Worm (Caenorhabditis elegans) whole organism, L4 larva: ENCODE results near the gene mlc-5.
A peak's percentile ranks its signal among the peaks of the same experiment; 100 is the strongest.

Experiments
- D1046.2 ChIP-seq: fragments of 200-800 bp; sonication (Bioruptor generic); IDR thresholded peaks from 2 replicates; pipeline ENCODE4 v1.3.6; 2022; ENCODE audit warnings: missing genetic modification characterization, missing compliant biosample characterization
- F10B5.3 ChIP-seq: sonication (generic microtip); optimal IDR thresholded peaks from 2 replicates; lab custom pipeline; 2016; ENCODE audit warnings: mild to moderate bottlenecking, missing genetic modification characterization, missing compliant biosample characterization
- F44E2.7 ChIP-seq: fragments of 200-800 bp; sonication (Bioruptor generic); IDR thresholded peaks from 2 replicates; pipeline ENCODE4 v2.1.2; 2022; ENCODE audit warnings: missing genetic modification characterization, missing compliant biosample characterization
- T26A8.4 ChIP-seq: fragments of 200-800 bp; sonication (Bioruptor generic); IDR thresholded peaks from 2 replicates; pipeline ENCODE4 v1.3.6; 2022; ENCODE audit warnings: missing genetic modification characterization, missing compliant biosample characterization
- Y105C5A.15 ChIP-seq: fragments of 200-800 bp; sonication (Bioruptor generic); IDR thresholded peaks from 2 replicates; pipeline ENCODE4 v1.3.6; 2022; ENCODE audit warnings: missing genetic modification characterization, missing compliant biosample characterization
- Y48G9A.11 ChIP-seq: fragments of 200-800 bp; sonication (Bioruptor generic); IDR thresholded peaks from 2 replicates; pipeline ENCODE4 v1.3.6; 2022; ENCODE audit warnings: missing genetic modification reagents, missing genetic modification characterization, missing compliant biosample characterization
- ZK337.2 ChIP-seq: fragments of 200-800 bp; sonication (Bioruptor generic); IDR thresholded peaks from 2 replicates; pipeline ENCODE4 v1.3.6; 2022; ENCODE audit warnings: missing genetic modification reagents, missing genetic modification characterization, missing compliant biosample characterization
- aly-2 ChIP-seq: sonication (generic microtip); optimal IDR thresholded peaks from 2 replicates; lab custom pipeline; 2018; ENCODE audit warnings: missing biosample characterization, missing genetic modification characterization
- ama-1 ChIP-seq: fragments of 150-350 bp; optimal IDR thresholded peaks from 2 replicates; lab custom pipeline; 2014; ENCODE audit warnings: inconsistent platforms, mixed read lengths
- arid-1 ChIP-seq: fragments of 200-800 bp; sonication (Bioruptor generic); conservative IDR thresholded peaks from 2 replicates; pipeline ENCODE4 v1.3.6; 2022; ENCODE audit warnings: missing genetic modification reagents, missing genetic modification characterization, missing compliant biosample characterization
- attf-4 ChIP-seq: sonication (generic microtip); optimal IDR thresholded peaks from 3 replicates; lab custom pipeline; 2017; ENCODE audit warnings: missing biosample characterization, missing genetic modification characterization
- ceh-20 ChIP-seq: fragments of 200-800 bp; sonication (Bioruptor generic); IDR thresholded peaks from 2 replicates; pipeline ENCODE4 v1.3.6; 2022; ENCODE audit warnings: missing genetic modification reagents, missing genetic modification characterization, missing compliant biosample characterization
- ceh-32 ChIP-seq: sonication (generic microtip); optimal IDR thresholded peaks from 2 replicates; lab custom pipeline; 2016; ENCODE audit warnings: mild to moderate bottlenecking, missing genetic modification characterization, missing compliant biosample characterization; ENCODE audit not compliant: poor library complexity
- cey-2 ChIP-seq: sonication (generic microtip); optimal IDR thresholded peaks from 3 replicates; lab custom pipeline; 2017; ENCODE audit warnings: missing genetic modification characterization, mild to moderate bottlenecking, missing compliant biosample characterization, antibody characterized with exemption, borderline replicate concordance; ENCODE audit not compliant: insufficient read depth
- daf-12 ChIP-seq: fragments of 150-350 bp; optimal IDR thresholded peaks from 2 replicates; lab custom pipeline; 2014; ENCODE audit warnings: missing biosample characterization, missing genetic modification reagents, missing genetic modification characterization
- daf-19 ChIP-seq: fragments of 200-800 bp; sonication (Bioruptor generic); conservative IDR thresholded peaks from 2 replicates; pipeline ENCODE4 v1.3.6; 2022; ENCODE audit warnings: missing genetic modification characterization, missing compliant biosample characterization
- dmd-6 ChIP-seq: fragments of 200-800 bp; sonication (Bioruptor generic); IDR thresholded peaks from 2 replicates; pipeline ENCODE4 v1.3.6; 2022; ENCODE audit warnings: missing genetic modification reagents, missing genetic modification characterization, missing compliant biosample characterization
- dpl-1 ChIP-seq: fragments of 150-350 bp; optimal IDR thresholded peaks from 2 replicates; lab custom pipeline; 2014; ENCODE audit warnings: missing biosample characterization, missing genetic modification reagents, missing genetic modification characterization
- egl-27 ChIP-seq: sonication (generic microtip); optimal IDR thresholded peaks from 3 replicates; lab custom pipeline; 2017; ENCODE audit warnings: missing biosample characterization, missing genetic modification reagents, missing genetic modification characterization
- egl-43 ChIP-seq: fragments of 200-800 bp; sonication (Bioruptor generic); IDR thresholded peaks from 2 replicates; pipeline ENCODE4 v1.3.6; 2022; ENCODE audit warnings: missing genetic modification reagents, missing genetic modification characterization, missing compliant biosample characterization
- gei-8 ChIP-seq: fragments of 200-800 bp; sonication (Bioruptor generic); optimal IDR thresholded peaks from 2 replicates; lab custom pipeline; 2018; ENCODE audit warnings: mild to moderate bottlenecking, missing genetic modification characterization, missing compliant biosample characterization
- hif-1 ChIP-seq, 2 experiments: sonication (generic microtip); optimal IDR thresholded peaks; 2 replicates each; lab custom pipeline; 2016 to 2017; ENCODE audit warnings: missing compliant biosample characterization in 2 of 2, missing genetic modification characterization in 2 of 2, missing genetic modification reagents in 2 of 2, missing genotype in 2 of 2, mild to moderate bottlenecking in 1 of 2
- jun-1 ChIP-seq: fragments of 150-350 bp; optimal IDR thresholded peaks from 2 replicates; lab custom pipeline; 2014; ENCODE audit warnings: missing biosample characterization, missing genetic modification reagents, missing genetic modification characterization
- lin-13 ChIP-seq: fragments of 150-350 bp; optimal IDR thresholded peaks from 2 replicates; lab custom pipeline; 2014; ENCODE audit warnings: missing biosample characterization, missing genetic modification reagents, missing genetic modification characterization
- lin-29 ChIP-seq: fragments of 200-800 bp; sonication (Bioruptor generic); IDR thresholded peaks from 2 replicates; pipeline ENCODE4 v1.3.6; 2022; ENCODE audit warnings: missing genetic modification reagents, missing genetic modification characterization, missing compliant biosample characterization
- lir-3 ChIP-seq: sonication (generic microtip); optimal IDR thresholded peaks from 2 replicates; lab custom pipeline; 2016; ENCODE audit warnings: mild to moderate bottlenecking, missing genetic modification characterization, missing compliant biosample characterization
- madf-5 ChIP-seq, 2 experiments: fragments of 200-800 bp; sonication (Bioruptor generic); IDR thresholded peaks; 2 replicates each; pipeline ENCODE4 v1.3.6; 2022; ENCODE audit warnings: missing compliant biosample characterization in 2 of 2, missing genetic modification characterization in 2 of 2
- madf-9 ChIP-seq: fragments of 200-800 bp; sonication (Bioruptor generic); conservative IDR thresholded peaks from 2 replicates; pipeline ENCODE4 v1.3.6; 2022; ENCODE audit warnings: missing genetic modification reagents, missing genetic modification characterization, missing compliant biosample characterization
- mdt-29 ChIP-seq: fragments of 200-800 bp; sonication (Bioruptor generic); IDR thresholded peaks from 2 replicates; pipeline ENCODE4 v1.3.6; 2022; ENCODE audit warnings: missing genetic modification reagents, missing genetic modification characterization, missing compliant biosample characterization
- mep-1 ChIP-seq: fragments of 150-350 bp; sonication (generic microtip); optimal IDR thresholded peaks from 3 replicates; lab custom pipeline; 2014; ENCODE audit warnings: missing biosample characterization, missing genetic modification characterization
- mxl-3 ChIP-seq: fragments of 200-800 bp; sonication (Bioruptor generic); optimal IDR thresholded peaks from 2 replicates; lab custom pipeline; 2018; ENCODE audit warnings: mild to moderate bottlenecking, missing genetic modification characterization, missing compliant biosample characterization
- nhr-11 ChIP-seq: fragments of 150-350 bp; optimal IDR thresholded peaks from 2 replicates; lab custom pipeline; 2014; ENCODE audit warnings: missing biosample characterization, missing genetic modification characterization
- nhr-111 ChIP-seq: fragments of 200-800 bp; sonication (Bioruptor generic); optimal IDR thresholded peaks from 2 replicates; lab custom pipeline; 2018; ENCODE audit warnings: mild to moderate bottlenecking, missing genetic modification characterization, missing compliant biosample characterization
- nhr-25 ChIP-seq: sonication (generic microtip); optimal IDR thresholded peaks from 2 replicates; lab custom pipeline; 2017; ENCODE audit warnings: missing genetic modification characterization, mild to moderate bottlenecking, missing compliant biosample characterization, antibody characterized with exemption, moderate library complexity, borderline replicate concordance; ENCODE audit not compliant: insufficient read depth
- nhr-28 ChIP-seq: fragments of 150-350 bp; optimal IDR thresholded peaks from 2 replicates; lab custom pipeline; 2014; ENCODE audit warnings: missing biosample characterization, missing genetic modification characterization
- nhr-41 ChIP-seq: fragments of 200-800 bp; sonication (Bioruptor generic); IDR thresholded peaks from 2 replicates; pipeline ENCODE4 v1.3.6; 2022; ENCODE audit warnings: missing genetic modification reagents, missing genetic modification characterization, missing compliant biosample characterization
- nhr-42 ChIP-seq: fragments of 200-800 bp; sonication (Bioruptor generic); IDR thresholded peaks from 2 replicates; pipeline ENCODE4 v1.3.6; 2022; ENCODE audit warnings: missing genetic modification characterization, missing compliant biosample characterization
- nhr-48 ChIP-seq: sonication (generic microtip); optimal IDR thresholded peaks from 2 replicates; lab custom pipeline; 2016; ENCODE audit warnings: mild to moderate bottlenecking, missing genetic modification characterization, missing compliant biosample characterization
- nhr-76 ChIP-seq: fragments of 150-350 bp; optimal IDR thresholded peaks from 2 replicates; lab custom pipeline; 2014; ENCODE audit warnings: missing biosample characterization, missing genetic modification characterization
- pqm-1 ChIP-seq: sonication (generic microtip); optimal IDR thresholded peaks from 2 replicates; lab custom pipeline; 2017; ENCODE audit warnings: missing biosample characterization, missing genetic modification characterization
- rbr-2 ChIP-seq: sonication (generic microtip); optimal IDR thresholded peaks from 2 replicates; lab custom pipeline; 2016; ENCODE audit warnings: missing genotype, missing genetic modification characterization, missing compliant biosample characterization
- saeg-2 ChIP-seq: fragments of 200-800 bp; sonication (Bioruptor generic); IDR thresholded peaks from 2 replicates; pipeline ENCODE4 v1.3.6; 2022; ENCODE audit warnings: missing genetic modification reagents, missing genetic modification characterization, missing compliant biosample characterization
- sdz-12 ChIP-seq: fragments of 200-800 bp; sonication (Bioruptor generic); optimal IDR thresholded peaks from 2 replicates; lab custom pipeline; 2018; ENCODE audit warnings: mild to moderate bottlenecking, missing genetic modification characterization, missing compliant biosample characterization
- set-16 ChIP-seq: fragments of 200-800 bp; sonication (Bioruptor generic); IDR thresholded peaks from 2 replicates; pipeline ENCODE4 v1.3.6; 2022; ENCODE audit warnings: missing genetic modification reagents, missing genetic modification characterization, missing compliant biosample characterization
- spr-3 ChIP-seq: fragments of 200-800 bp; sonication (Bioruptor generic); optimal IDR thresholded peaks from 2 replicates; lab custom pipeline; 2018; ENCODE audit warnings: mild to moderate bottlenecking, missing genetic modification characterization, missing compliant biosample characterization
- unc-130 ChIP-seq: sonication (generic microtip); optimal IDR thresholded peaks from 2 replicates; lab custom pipeline; 2016; ENCODE audit warnings: missing genetic modification reagents, missing genetic modification characterization, missing compliant biosample characterization
- unc-39 ChIP-seq: sonication (generic microtip); optimal IDR thresholded peaks from 2 replicates; lab custom pipeline; 2017; ENCODE audit warnings: missing biosample characterization, missing genetic modification characterization
- zag-1 ChIP-seq: fragments of 150-350 bp; optimal IDR thresholded peaks from 2 replicates; lab custom pipeline; 2014; ENCODE audit warnings: missing biosample characterization, missing genetic modification characterization
- zfp-2 ChIP-seq: sonication (generic microtip); optimal IDR thresholded peaks from 2 replicates; lab custom pipeline; 2016; ENCODE audit warnings: mild to moderate bottlenecking, missing genetic modification characterization, missing compliant biosample characterization
- zip-11 ChIP-seq: fragments of 200-800 bp; sonication (Bioruptor generic); IDR thresholded peaks from 2 replicates; pipeline ENCODE4 v1.3.6; 2022; ENCODE audit warnings: missing genetic modification characterization, missing compliant biosample characterization
- ztf-11 ChIP-seq: fragments of 150-350 bp; optimal IDR thresholded peaks from 2 replicates; lab custom pipeline; 2014; ENCODE audit warnings: missing biosample characterization, missing genetic modification characterization
- ztf-7 ChIP-seq: fragments of 150-350 bp; optimal IDR thresholded peaks from 2 replicates; lab custom pipeline; 2014; ENCODE audit warnings: missing biosample characterization, missing genetic modification characterization

Gene mlc-5

ce11 chrIII:13606016-13606530 lies 17.0 kb upstream of the mlc-5 start, which contains the start of gene act-5 (continued):
- TF ChIP-seq ama-1: no peak
- no peak for TF ChIP-seq unc-39 (tag; lab: Kevin White, UChicago)
- TF ChIP-seq Y105C5A.15 (GFP tag; lab: Robert Waterston, UW): no peak; the same call in 1 of the 2 replicates
- TF ChIP-seq nhr-11 (tag; lab: Kevin White, UChicago): no peak
- TF ChIP-seq lir-3 (tag; lab: Kevin White, UChicago): no peak
- TF ChIP-seq T26A8.4 (GFP tag; lab: Robert Waterston, UW): no peak
- TF ChIP-seq attf-4 (tag; lab: Kevin White, UChicago): no peak
- TF ChIP-seq nhr-76 (tag; lab: Kevin White, UChicago): no peak
- TF ChIP-seq daf-19 (GFP tag; lab: Robert Waterston, UW): no peak
- no peak for TF ChIP-seq cey-2 (tag; lab: Kevin White, UChicago)
- no peak for TF ChIP-seq dpl-1 (GFP tag; lab: Kevin White, UChicago)
- no peak for TF ChIP-seq spr-3 (GFP tag; lab: Kevin White, UChicago)
- no peak for TF ChIP-seq nhr-111 (GFP tag; lab: Kevin White, UChicago)
- no peak for TF ChIP-seq egl-43
- TF ChIP-seq lin-29 (GFP tag; lab: Robert Waterston, UW): no peak
- TF ChIP-seq arid-1 (GFP tag; lab: Robert Waterston, UW): no peak
- TF ChIP-seq unc-130 (GFP tag; lab: Kevin White, UChicago): no peak
- TF ChIP-seq zag-1 (tag; lab: Kevin White, UChicago): no peak
- TF ChIP-seq egl-27: no peak
- no peak for TF ChIP-seq F10B5.3 (tag; lab: Kevin White, UChicago)
- TF ChIP-seq ztf-11 (tag; lab: Kevin White, UChicago): no peak
- TF ChIP-seq pqm-1 (tag; lab: Kevin White, UChicago): peak; percentile 91
- TF ChIP-seq aly-2 (tag; lab: Kevin White, UChicago): no peak
- TF ChIP-seq sdz-12 (GFP tag; lab: Kevin White, UChicago): no peak
- no peak; the same call in 1 of the 2 replicates for TF ChIP-seq nhr-41 (GFP tag; lab: Robert Waterston, UW)
- TF ChIP-seq F44E2.7: no peak
- TF ChIP-seq nhr-28 (tag; lab: Kevin White, UChicago): peak; percentile 91
- no peak for TF ChIP-seq madf-9
- peak in 1 of 2 experiments; percentile 26 for TF ChIP-seq hif-1 (tag; optimal IDR thresholded peaks at IDR 0.05; lab: Kevin White, UChicago)
- peak; percentile 14 for TF ChIP-seq lin-13 (GFP tag; lab: Kevin White, UChicago)
- TF ChIP-seq saeg-2: no peak
- TF ChIP-seq ceh-32 (tag; lab: Kevin White, UChicago): no peak
- 0 out of 2 replicates have a peak, but pooled peaks have one; percentile 31 for TF ChIP-seq mdt-29 (GFP tag; lab: Robert Waterston, UW)
- no peak for TF ChIP-seq daf-12 (tag; lab: Kevin White, UChicago)
- no peak for TF ChIP-seq madf-5 (GFP tag; IDR thresholded peaks at IDR 0.05; lab: Robert Waterston, UW)
- TF ChIP-seq jun-1 (tag; lab: Kevin White, UChicago): no peak
- no peak for TF ChIP-seq ceh-20 (GFP tag; lab: Robert Waterston, UW)
- TF ChIP-seq nhr-42 (GFP tag; lab: Robert Waterston, UW): no peak
- peak; percentile 85 for TF ChIP-seq dmd-6 (GFP tag; lab: Robert Waterston, UW)
- no peak for TF ChIP-seq Y48G9A.11
- TF ChIP-seq nhr-48 (tag; lab: Kevin White, UChicago): peak; percentile 69
- TF ChIP-seq gei-8 (GFP tag; lab: Kevin White, UChicago): no peak
- no peak for TF ChIP-seq ZK337.2 (GFP tag; lab: Robert Waterston, UW)
- peak; percentile 23 for TF ChIP-seq mep-1
- peak; percentile 37 for TF ChIP-seq mxl-3 (GFP tag; lab: Kevin White, UChicago)
- TF ChIP-seq zip-11 (GFP tag; lab: Robert Waterston, UW): no peak
- TF ChIP-seq zfp-2: no peak
- no peak for TF ChIP-seq set-16 (GFP tag; lab: Robert Waterston, UW)
- no peak for TF ChIP-seq D1046.2 (GFP tag; lab: Robert Waterston, UW)
- no peak for TF ChIP-seq ztf-7 (tag; lab: Kevin White, UChicago)
- no peak for TF ChIP-seq rbr-2 (tag; lab: Kevin White, UChicago)
- TF ChIP-seq nhr-25: no peak
